Fruit fly (Drosophila melanogaster): Measurements from ENCODE around the gene Ugt37A1.

Ugt37A1 gene

DNA sequence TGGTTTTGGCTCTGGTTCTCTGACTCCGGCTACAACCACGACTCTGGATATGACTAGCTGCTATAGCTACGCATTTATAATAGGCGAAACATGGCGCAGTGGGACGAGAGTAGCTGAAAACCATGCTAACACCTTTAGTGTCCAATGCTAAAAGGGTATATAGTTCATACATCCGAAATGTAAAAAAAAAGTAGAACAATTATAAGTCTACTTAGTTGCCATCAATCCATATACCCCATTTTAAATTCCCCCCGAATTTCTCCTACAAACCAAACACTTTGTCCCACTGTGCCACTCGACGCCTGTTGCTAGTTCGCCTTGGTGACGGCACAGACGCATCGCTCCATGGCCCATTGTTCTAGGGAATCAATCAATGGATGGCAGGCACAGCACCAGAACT lies 47.6 kb downstream of the Ugt37A1 start (continued):
- TF ChIP-seq Lpt (GFP tag; optimal IDR thresholded peaks at IDR 0.05) (no peak), pzg (GFP tag; optimal IDR thresholded peaks at IDR 0.05) (no peak), CG9817 (tag; optimal IDR thresholded peaks at IDR 0.05) (peak; percentile 23), CG17568 (GFP tag; optimal IDR thresholded peaks at IDR 0.05) (no peak), CG9727 (GFP tag; optimal IDR thresholded peaks at IDR 0.05) (peak; percentile 82), unc-4 (GFP tag; IDR thresholded peaks at IDR 0.05; ENCODE audit: partially characterized antibody) (no peak), Hsf (GFP tag; optimal IDR thresholded peaks at IDR 0.05) (peak; percentile 66), CG9215 (GFP tag; IDR thresholded peaks at IDR 0.05) (peak; percentile 77), esg (GFP tag; conservative IDR thresholded peaks at IDR 0.05) (peak; percentile 49; the same call in 1 of the 2 replicates), croc (GFP tag; conservative IDR thresholded peaks at IDR 0.05) (peak; percentile 75), nom (GFP tag; optimal IDR thresholded peaks at IDR 0.05) (peak; percentile 71), NK7.1 (GFP tag; optimal IDR thresholded peaks at IDR 0.05) (peak; percentile 64), HHEX (GFP tag; optimal IDR thresholded peaks at IDR 0.05) (peak; percentile 71), CG11085 (GFP tag; IDR thresholded peaks at IDR 0.05) (peak; percentile 68), Doc3 (GFP tag; IDR thresholded peaks at IDR 0.05; ENCODE audit: partially characterized antibody) (no peak), CG10654 (GFP tag; optimal IDR thresholded peaks at IDR 0.05) (peak; percentile 60), crol (GFP tag; IDR thresholded peaks at IDR 0.05) (no peak), CG11696 (GFP tag; IDR thresholded peaks at IDR 0.05) (peak; percentile 69), lmd (GFP tag; IDR thresholded peaks at IDR 0.05) (peak; percentile 86), CG7839 (tag; optimal IDR thresholded peaks at IDR 0.05) (peak; percentile 87), CG31365 (tag; optimal IDR thresholded peaks at IDR 0.05) (peak; percentile 52), CG31388 (GFP tag; optimal IDR thresholded peaks at IDR 0.05) (peak; percentile 63), CG34376 (GFP tag; optimal IDR thresholded peaks at IDR 0.05) (no peak), CG15514 (GFP tag; optimal IDR thresholded peaks at IDR 0.05) (peak; percentile 67), Sry-β (GFP tag; optimal IDR thresholded peaks at IDR 0.05) (peak; percentile 22), row (GFP tag; IDR thresholded peaks at IDR 0.05) (peak; percentile 80), CG13424 (tag; optimal IDR thresholded peaks at IDR 0.05) (peak; percentile 46), CG30431 (GFP tag; optimal IDR thresholded peaks at IDR 0.05) (peak; percentile 52), sob (GFP tag; IDR thresholded peaks at IDR 0.05) (0 out of 2 replicates have a peak, but pooled peaks have one; percentile 48), CkIIα-i1 (GFP tag; IDR thresholded peaks at IDR 0.05) (0 out of 2 replicates have a peak, but pooled peaks have one; percentile 15), Sin3A (optimal IDR thresholded peaks at IDR 0.05) (no peak), CG12659 (GFP tag; optimal IDR thresholded peaks at IDR 0.05) (peak; percentile 37), MTF-1 (GFP tag; optimal IDR thresholded peaks at IDR 0.05; ENCODE audit: borderline replicate concordance) (peak; percentile 68), wdn (GFP tag; IDR thresholded peaks at IDR 0.05) (peak; percentile 60), fru (optimal IDR thresholded peaks at IDR 0.05) (no peak), CG6272 (GFP tag; IDR thresholded peaks at IDR 0.05) (peak; percentile 80), Hey (tag; optimal IDR thresholded peaks at IDR 0.05) (no peak), sens (GFP tag) (peak; percentile 98), tna (GFP tag; IDR thresholded peaks at IDR 0.05; ENCODE audit: partially characterized antibody) (no peak), al (GFP tag; IDR thresholded peaks at IDR 0.05) (peak; percentile 39; the same call in 1 of the 2 replicates), unpg (GFP tag; optimal IDR thresholded peaks at IDR 0.05) (peak; percentile 69), CG30020 (tag; optimal IDR thresholded peaks at IDR 0.05) (no peak), NfI (GFP tag; optimal IDR thresholded peaks at IDR 0.05) (peak; percentile 35), CG8944 (GFP tag; optimal IDR thresholded peaks at IDR 0.05) (peak; percentile 56), Oli (tag; optimal IDR thresholded peaks at IDR 0.05) (peak; percentile 64), CG8359 (GFP tag; optimal IDR thresholded peaks at IDR 0.05; ENCODE audit: borderline replicate concordance) (peak; percentile 77), CG10366 (GFP tag; IDR thresholded peaks at IDR 0.05) (peak; percentile 47), stwl (tag; optimal IDR thresholded peaks at IDR 0.05) (peak; percentile 9), gce (GFP tag; IDR thresholded peaks at IDR 0.05) (peak; percentile 83; the same call in 2 of the 3 replicates), CG7928 (GFP tag; optimal IDR thresholded peaks at IDR 0.05) (peak; percentile 34), CG31441 (GFP tag; IDR thresholded peaks at IDR 0.05) (peak; percentile 81)

Measured in whole organism, embryonic.